Worm (Caenorhabditis elegans): ENCODE results near the gene gldi-8.

DNA sequence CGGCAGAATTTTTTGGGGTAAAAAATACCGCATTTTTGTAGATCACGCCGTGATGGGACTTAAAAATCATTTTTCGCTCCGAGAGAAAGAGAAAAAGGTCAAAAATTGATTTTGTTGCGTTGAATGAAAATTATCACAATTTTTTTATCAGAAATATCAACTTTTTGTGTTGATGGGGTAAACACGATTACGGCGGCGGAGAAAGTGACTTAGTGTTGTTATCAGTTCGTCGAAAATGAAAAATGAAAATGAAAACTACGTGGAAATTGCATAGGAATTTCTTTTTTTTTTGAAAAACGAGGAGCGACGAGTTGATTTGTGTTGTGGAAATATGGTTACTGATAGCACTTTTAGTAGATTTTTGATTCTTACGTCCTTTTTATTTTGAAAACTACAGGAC is 51.1 kb downstream of the gldi-8 start:
- TF ChIP-seq nhr-6 (tag; optimal IDR thresholded peaks at IDR 0.05) (no peak), lin-13 (GFP tag; optimal IDR thresholded peaks at IDR 0.05) (no peak), ZK546.5 (tag; optimal IDR thresholded peaks at IDR 0.05) (no peak), nhr-77 (tag; optimal IDR thresholded peaks at IDR 0.05) (no peak), lin-39 (tag; optimal IDR thresholded peaks at IDR 0.05) (no peak), nhr-25 (tag; optimal IDR thresholded peaks at IDR 0.05) (no peak)

All from whole organism, L2 larva.